Worm (Caenorhabditis elegans): ENCODE measurements around the gene F14F8.14.

- TF ChIP-seq fkh-10 (GFP tag; optimal IDR thresholded peaks at IDR 0.05) (no peak), nhr-71 (tag; optimal IDR thresholded peaks at IDR 0.05) (no peak), nhr-11 (tag; optimal IDR thresholded peaks at IDR 0.05) (no peak), unc-86 (tag; optimal IDR thresholded peaks at IDR 0.05) (no peak), tbx-2 (tag; optimal IDR thresholded peaks at IDR 0.05) (no peak), unc-130 (tag; optimal IDR thresholded peaks at IDR 0.05) (no peak)
Measured at ce11 chrV:16694538-16694937, 28.0 kb upstream of the F14F8.14 start, which contains the start of gene srz-101.
